Worm (Caenorhabditis elegans): ENCODE measurements around the gene sek-5.
A peak's percentile ranks its signal among the peaks of the same experiment; 100 is the strongest.

sek-5 gene

DNA sequence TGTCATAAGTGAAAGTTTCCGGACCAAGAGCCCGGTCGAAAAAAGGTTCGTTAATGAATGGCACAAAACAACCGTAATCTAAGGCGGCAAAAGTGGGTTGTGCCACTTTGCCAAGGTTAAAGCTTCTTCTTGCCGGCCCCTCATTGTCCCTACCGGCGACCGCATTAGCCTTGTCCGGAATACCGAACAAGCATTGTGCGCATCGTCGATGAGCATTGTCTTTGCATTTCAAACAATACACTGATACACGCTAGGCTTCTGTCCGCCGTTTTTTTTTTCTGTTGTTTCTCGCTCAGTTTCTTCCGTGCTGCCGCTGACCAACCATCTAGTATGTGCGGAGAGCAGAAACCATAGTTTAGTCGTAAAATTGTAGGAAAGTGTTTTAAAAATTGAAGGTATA, 19.9 kb downstream of the sek-5 start, which contains the start of gene C03F11.2:
TSS of gene C03F11.2 (minus strand) at position 101 of the 400 bp plus-strand sequence.
- TF ChIP-seq Y116A8C.19 (tag; optimal IDR thresholded peaks at IDR 0.05; ENCODE audit: borderline replicate concordance), result no peak
- no peak for TF ChIP-seq ces-1 (GFP tag; optimal IDR thresholded peaks at IDR 0.05)
- TF ChIP-seq unc-86 (tag; optimal IDR thresholded peaks at IDR 0.05), result no peak
- no peak for TF ChIP-seq unc-62 (GFP tag; optimal IDR thresholded peaks at IDR 0.05)
- TF ChIP-seq aha-1 (tag; optimal IDR thresholded peaks at IDR 0.05), result no peak
- TF ChIP-seq pag-3 (tag; optimal IDR thresholded peaks at IDR 0.05; ENCODE audit: borderline replicate concordance, insufficient read depth), result no peak
- no peak for TF ChIP-seq mef-2 (tag; optimal IDR thresholded peaks at IDR 0.05)
- TF ChIP-seq grh-1 (GFP tag; IDR thresholded peaks at IDR 0.05), result no peak
- TF ChIP-seq pqm-1 (tag; optimal IDR thresholded peaks at IDR 0.05), result no peak
- no peak for TF ChIP-seq lir-3 (tag; optimal IDR thresholded peaks at IDR 0.05; ENCODE audit: poor library complexity)
- TF ChIP-seq snu-23 (GFP tag; optimal IDR thresholded peaks at IDR 0.05), result no peak
- no peak for TF ChIP-seq zag-1 (tag; optimal IDR thresholded peaks at IDR 0.05)
- no peak for TF ChIP-seq efl-1 (optimal IDR thresholded peaks at IDR 0.05)
- TF ChIP-seq efl-1 (GFP tag; optimal IDR thresholded peaks at IDR 0.05 in 1 of 2), result no peak
- TF ChIP-seq ets-5 (GFP tag; IDR thresholded peaks at IDR 0.05), result no peak
- TF ChIP-seq nhr-11 (tag; optimal IDR thresholded peaks at IDR 0.05), result no peak
- no peak for TF ChIP-seq dsc-1 (tag; optimal IDR thresholded peaks at IDR 0.05)
- no peak for TF ChIP-seq lin-13 (GFP tag; optimal IDR thresholded peaks at IDR 0.05)
- no peak for TF ChIP-seq hlh-17 (GFP tag; optimal IDR thresholded peaks at IDR 0.05; ENCODE audit: borderline replicate concordance)

DNA sequence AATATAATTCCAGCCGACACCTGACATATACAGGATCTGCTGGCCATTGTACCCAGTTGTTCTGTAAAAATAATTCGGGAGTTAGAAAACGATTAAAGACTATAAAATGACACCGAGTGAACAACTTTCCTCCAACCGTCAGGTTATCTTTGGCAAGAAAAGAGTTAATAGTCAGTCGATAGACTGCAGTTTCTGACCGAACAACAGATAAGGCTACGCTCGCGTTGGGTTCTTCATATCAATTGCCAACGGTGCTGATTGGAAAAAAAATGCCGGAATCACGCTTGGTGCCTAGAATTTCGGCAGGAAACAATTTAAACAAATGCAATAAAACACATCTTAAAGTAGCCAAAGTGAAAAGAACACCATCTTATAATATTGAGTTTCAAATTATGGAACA, 23.1 kb downstream of the sek-5 start, which contains the start of gene scav-1:
TSS of gene scav-1 (minus strand) at position 61 of the 400 bp plus-strand sequence.
- TF ChIP-seq elt-2 (tag; optimal IDR thresholded peaks at IDR 0.05) (peak; percentile 34), ama-1 (optimal IDR thresholded peaks at IDR 0.05) (no peak)

DNA sequence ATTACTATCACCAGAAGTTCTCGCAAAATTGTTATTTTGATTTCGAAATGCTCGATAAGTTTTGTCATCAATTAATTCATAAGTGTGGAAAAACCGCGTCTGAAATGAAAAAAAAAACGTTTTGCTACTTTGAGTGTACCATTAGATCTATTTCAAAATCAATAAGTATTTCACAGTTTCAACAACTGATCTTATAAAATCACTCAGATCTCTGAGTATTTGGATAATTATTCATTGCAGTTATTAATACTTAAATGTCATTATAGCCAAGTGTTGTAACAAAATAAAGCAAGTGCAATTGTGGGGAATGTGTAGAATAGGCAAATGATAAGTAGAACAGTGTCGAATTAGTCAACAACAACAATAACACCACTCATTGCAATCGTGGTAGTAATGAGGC, 28.9 kb downstream of the sek-5 start, which contains the start of gene C03F11.4:
TSS of gene C03F11.4 (minus strand) at position 101 of the 400 bp plus-strand sequence.
- TF ChIP-seq elt-3 (tag; optimal IDR thresholded peaks at IDR 0.05) (no peak), nhr-11 (tag; optimal IDR thresholded peaks at IDR 0.05) (no peak), unc-130 (tag; optimal IDR thresholded peaks at IDR 0.05) (no peak), mdl-1 (tag; optimal IDR thresholded peaks at IDR 0.05) (no peak), aly-2 (tag; optimal IDR thresholded peaks at IDR 0.05) (no peak), pax-3 (tag; optimal IDR thresholded peaks at IDR 0.05) (no peak), elt-2 (tag; optimal IDR thresholded peaks at IDR 0.05) (no peak), mep-1 (tag; optimal IDR thresholded peaks at IDR 0.05) (no peak), fkh-4 (tag; optimal IDR thresholded peaks at IDR 0.05; ENCODE audit: borderline replicate concordance) (no peak), nhr-47 (tag; optimal IDR thresholded peaks at IDR 0.05) (no peak), irx-1 (tag; optimal IDR thresholded peaks at IDR 0.05) (no peak), lin-15B (tag; optimal IDR thresholded peaks at IDR 0.05) (no peak), nhr-90 (tag; optimal IDR thresholded peaks at IDR 0.05; ENCODE audit: poor library complexity) (no peak), isw-1 (GFP tag; IDR thresholded peaks at IDR 0.05) (no peak)

DNA sequence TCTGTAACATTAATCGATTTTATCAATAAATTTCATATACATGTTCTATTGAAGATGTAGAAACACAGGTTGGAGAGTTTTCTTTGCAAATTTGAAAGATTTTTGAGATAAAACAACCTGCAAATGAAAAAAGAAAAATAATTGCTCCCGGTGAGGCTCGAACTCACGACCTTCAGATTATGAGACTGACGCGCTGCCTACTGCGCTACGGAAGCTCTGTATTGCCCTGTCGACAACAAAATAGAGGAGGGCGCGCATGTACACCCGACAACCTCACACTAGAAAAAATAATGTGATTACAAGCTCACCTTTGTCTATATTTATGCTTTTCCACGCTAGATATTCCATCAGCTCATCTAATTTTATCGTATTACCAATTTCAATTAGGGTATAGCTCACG, 29.9 kb downstream of the sek-5 start:
- TF ChIP-seq efl-1 (optimal IDR thresholded peaks at IDR 0.05) (no peak), efl-1 (GFP tag; optimal IDR thresholded peaks at IDR 0.05 in 1 of 2) (peak in 1 of 2 experiments; percentile 24), nhr-19 (GFP tag; conservative IDR thresholded peaks at IDR 0.05) (peak; percentile 25; the same call in 1 of the 2 replicates), swsn-7 (tag; optimal IDR thresholded peaks at IDR 0.05) (peak; percentile 10), ceh-63 (GFP tag; optimal IDR thresholded peaks at IDR 0.05) (no peak), rnt-1 (tag; optimal IDR thresholded peaks at IDR 0.05) (peak; percentile 48), hlh-4 (tag; optimal IDR thresholded peaks at IDR 0.05) (no peak), snu-23 (GFP tag; optimal IDR thresholded peaks at IDR 0.05) (peak; percentile 35), C16A3.4 (tag; optimal IDR thresholded peaks at IDR 0.05) (peak; percentile 13), mdl-1 (tag; optimal IDR thresholded peaks at IDR 0.05) (no peak), lin-35 (GFP tag; optimal IDR thresholded peaks at IDR 0.05) (peak in 1 of 2 experiments; percentile 45), nhr-11 (tag; optimal IDR thresholded peaks at IDR 0.05) (no peak), nhr-85 (tag) (peak; percentile 70), nhr-20 (tag; optimal IDR thresholded peaks at IDR 0.05) (peak; percentile 16), dsc-1 (tag; optimal IDR thresholded peaks at IDR 0.05) (peak; percentile 39), pag-3 (tag; optimal IDR thresholded peaks at IDR 0.05; ENCODE audit: borderline replicate concordance, insufficient read depth) (no peak), unc-98 (GFP tag; IDR thresholded peaks at IDR 0.05) (no peak), ceh-88 (GFP tag; IDR thresholded peaks at IDR 0.05) (0 out of 2 replicates have a peak, but pooled peaks have one; percentile 16)
